Worm (Caenorhabditis elegans) whole organism, L3 larva: Measurements from ENCODE around the gene K07C11.8.

Source experiments
- R02D3.7 ChIP-seq: fragments of 150-350 bp; optimal IDR thresholded peaks from 2 replicates; lab custom pipeline; 2014; ENCODE audit warnings: missing biosample characterization, missing genetic modification characterization
- ZK546.5 ChIP-seq: sonication (generic microtip); optimal IDR thresholded peaks from 2 replicates; lab custom pipeline; 2017; ENCODE audit warnings: missing biosample characterization, missing genetic modification characterization
- aly-2 ChIP-seq: fragments of 150-350 bp; optimal IDR thresholded peaks from 2 replicates; lab custom pipeline; 2014; ENCODE audit warnings: missing biosample characterization, missing genetic modification characterization
- ama-1 ChIP-seq: fragments of 150-350 bp; optimal IDR thresholded peaks from 2 replicates; lab custom pipeline; 2018
- ceh-16 ChIP-seq: sonication (generic microtip); optimal IDR thresholded peaks from 2 replicates; lab custom pipeline; 2017; ENCODE audit warnings: missing biosample characterization, missing genetic modification characterization
- ceh-9 ChIP-seq: sonication (generic microtip); optimal IDR thresholded peaks from 2 replicates; lab custom pipeline; 2018; ENCODE audit warnings: missing biosample characterization, missing genetic modification characterization
- daf-12 ChIP-seq: fragments of 150-350 bp; optimal IDR thresholded peaks from 2 replicates; lab custom pipeline; 2014; ENCODE audit warnings: missing biosample characterization, missing genetic modification reagents, missing genetic modification characterization
- egl-27 ChIP-seq: sonication (generic microtip); optimal IDR thresholded peaks from 4 replicates; lab custom pipeline; 2017; ENCODE audit warnings: missing biosample characterization, missing genetic modification reagents, missing genetic modification characterization
- egl-5 ChIP-seq: fragments of 150-350 bp; optimal IDR thresholded peaks from 2 replicates; lab custom pipeline; 2017; ENCODE audit warnings: missing biosample characterization, missing genetic modification reagents, missing genetic modification characterization, inconsistent platforms
- elt-1 ChIP-seq: fragments of 150-350 bp; optimal IDR thresholded peaks from 2 replicates; lab custom pipeline; 2014; ENCODE audit warnings: missing biosample characterization, missing genetic modification characterization
- elt-2 ChIP-seq: sonication (generic microtip); optimal IDR thresholded peaks from 2 replicates; lab custom pipeline; 2016; ENCODE audit warnings: missing genetic modification reagents, mild to moderate bottlenecking, missing genetic modification characterization, missing compliant biosample characterization
- fkh-2 ChIP-seq: fragments of 150-350 bp; optimal IDR thresholded peaks from 2 replicates; lab custom pipeline; 2014; ENCODE audit warnings: missing biosample characterization, missing genetic modification reagents, missing genetic modification characterization
- hmg-11 ChIP-seq: sonication (generic microtip); optimal IDR thresholded peaks from 2 replicates; lab custom pipeline; 2016; ENCODE audit warnings: missing genetic modification characterization, missing compliant biosample characterization
- jun-1 ChIP-seq: fragments of 150-350 bp; optimal IDR thresholded peaks from 2 replicates; lab custom pipeline; 2014; ENCODE audit warnings: missing biosample characterization, missing genetic modification reagents, missing genetic modification characterization
- lin-15B ChIP-seq: fragments of 150-350 bp; optimal IDR thresholded peaks from 2 replicates; lab custom pipeline; 2014; ENCODE audit warnings: missing biosample characterization, missing genetic modification characterization
- lin-39 ChIP-seq: fragments of 150-350 bp; optimal IDR thresholded peaks from 2 replicates; lab custom pipeline; 2018; ENCODE audit warnings: missing biosample characterization, missing genetic modification reagents, missing genetic modification characterization
- lsy-12 ChIP-seq: sonication (generic microtip); optimal IDR thresholded peaks from 2 replicates; lab custom pipeline; 2016; ENCODE audit warnings: mild to moderate bottlenecking, missing genetic modification characterization, missing compliant biosample characterization
- mdl-1 ChIP-seq: fragments of 150-350 bp; optimal IDR thresholded peaks from 2 replicates; lab custom pipeline; 2014; ENCODE audit warnings: missing biosample characterization, missing genetic modification characterization
- mml-1 ChIP-seq: fragments of 150-350 bp; sonication (generic microtip); optimal IDR thresholded peaks from 3 replicates; lab custom pipeline; 2014; ENCODE audit warnings: missing biosample characterization, missing genetic modification characterization
- nfya-1 ChIP-seq: sonication (generic microtip); optimal IDR thresholded peaks from 2 replicates; lab custom pipeline; 2017; ENCODE audit warnings: missing genetic modification characterization, mild to moderate bottlenecking, missing compliant biosample characterization, antibody characterized with exemption, moderate library complexity; ENCODE audit not compliant: insufficient read depth
- nhr-11 ChIP-seq: fragments of 150-350 bp; optimal IDR thresholded peaks from 2 replicates; lab custom pipeline; 2014; ENCODE audit warnings: missing biosample characterization, missing genetic modification characterization
- nhr-12 ChIP-seq: fragments of 150-350 bp; optimal IDR thresholded peaks from 2 replicates; lab custom pipeline; 2014; ENCODE audit warnings: missing biosample characterization, missing genetic modification characterization
- nhr-23 ChIP-seq: fragments of 150-350 bp; optimal IDR thresholded peaks from 2 replicates; lab custom pipeline; 2014; ENCODE audit warnings: missing biosample characterization, missing genetic modification reagents, missing genetic modification characterization
- nhr-237 ChIP-seq: fragments of 150-350 bp; optimal IDR thresholded peaks from 2 replicates; lab custom pipeline; 2014; ENCODE audit warnings: missing biosample characterization, missing genetic modification characterization
- nhr-25 ChIP-seq: sonication (generic microtip); optimal IDR thresholded peaks from 2 replicates; lab custom pipeline; 2017; ENCODE audit warnings: missing biosample characterization, missing genetic modification characterization
- nhr-28 ChIP-seq: fragments of 150-350 bp; optimal IDR thresholded peaks from 2 replicates; lab custom pipeline; 2014; ENCODE audit warnings: missing biosample characterization, missing genetic modification characterization
- nhr-43 ChIP-seq: sonication (generic microtip); optimal IDR thresholded peaks from 2 replicates; lab custom pipeline; 2016; ENCODE audit warnings: mild to moderate bottlenecking, missing genetic modification characterization, missing compliant biosample characterization; ENCODE audit not compliant: poor library complexity, severe bottlenecking
- nhr-67 ChIP-seq: fragments of 150-350 bp; optimal IDR thresholded peaks from 2 replicates; lab custom pipeline; 2014; ENCODE audit warnings: missing biosample characterization, missing genetic modification characterization
- nhr-76 ChIP-seq: fragments of 150-350 bp; sonication (generic microtip); optimal IDR thresholded peaks from 5 replicates; lab custom pipeline; 2014; ENCODE audit warnings: missing biosample characterization, missing genetic modification characterization
- pha-4 ChIP-seq: fragments of 150-350 bp; optimal IDR thresholded peaks from 2 replicates; lab custom pipeline; 2014; ENCODE audit warnings: missing biosample characterization, missing genetic modification reagents, missing genetic modification characterization
- pqm-1 ChIP-seq: fragments of 150-350 bp; optimal IDR thresholded peaks from 2 replicates; lab custom pipeline; 2017; ENCODE audit warnings: missing biosample characterization, missing genetic modification characterization, inconsistent platforms
- sea-2 ChIP-seq: fragments of 150-350 bp; sonication (generic microtip); optimal IDR thresholded peaks from 4 replicates; lab custom pipeline; 2014; ENCODE audit warnings: missing biosample characterization, missing genetic modification reagents, missing genetic modification characterization
- tbx-2 ChIP-seq: sonication (generic microtip); optimal IDR thresholded peaks from 2 replicates; lab custom pipeline; 2016; ENCODE audit warnings: mild to moderate bottlenecking, missing genetic modification characterization, missing compliant biosample characterization
- unc-39 ChIP-seq: sonication (generic microtip); optimal IDR thresholded peaks from 4 replicates; lab custom pipeline; 2017; ENCODE audit warnings: missing biosample characterization, missing genetic modification characterization
- ztf-11 ChIP-seq: fragments of 150-350 bp; optimal IDR thresholded peaks from 2 replicates; lab custom pipeline; 2014; ENCODE audit warnings: missing biosample characterization, missing genetic modification characterization
- ztf-4 ChIP-seq: fragments of 150-350 bp; optimal IDR thresholded peaks from 2 replicates; lab custom pipeline; 2014; ENCODE audit warnings: missing biosample characterization, missing genetic modification characterization

The K07C11.8 gene

DNA sequence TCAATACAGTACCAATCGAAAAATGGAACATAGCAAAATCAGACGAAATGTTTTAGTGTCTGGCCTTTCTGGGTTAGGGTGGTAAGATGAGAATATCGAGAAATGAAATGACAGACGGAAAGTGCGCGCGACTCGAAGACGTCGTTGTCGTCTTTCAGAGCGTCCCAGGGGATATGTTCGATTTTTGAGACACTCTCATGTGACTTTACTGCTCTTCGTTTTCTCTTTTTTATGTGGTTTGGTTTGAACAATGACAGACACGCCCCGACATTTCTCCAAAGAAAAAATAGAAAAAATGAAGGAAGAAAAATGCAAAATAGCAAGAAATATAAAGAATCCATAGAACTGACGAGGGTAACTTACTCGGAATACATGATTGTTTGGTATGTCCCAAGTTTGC is 7.2 kb downstream of the K07C11.8 start:
- no peak for TF ChIP-seq ZK546.5 (tag; lab: Kevin White, UChicago)
- TF ChIP-seq nfya-1 = peak; percentile 19

DNA sequence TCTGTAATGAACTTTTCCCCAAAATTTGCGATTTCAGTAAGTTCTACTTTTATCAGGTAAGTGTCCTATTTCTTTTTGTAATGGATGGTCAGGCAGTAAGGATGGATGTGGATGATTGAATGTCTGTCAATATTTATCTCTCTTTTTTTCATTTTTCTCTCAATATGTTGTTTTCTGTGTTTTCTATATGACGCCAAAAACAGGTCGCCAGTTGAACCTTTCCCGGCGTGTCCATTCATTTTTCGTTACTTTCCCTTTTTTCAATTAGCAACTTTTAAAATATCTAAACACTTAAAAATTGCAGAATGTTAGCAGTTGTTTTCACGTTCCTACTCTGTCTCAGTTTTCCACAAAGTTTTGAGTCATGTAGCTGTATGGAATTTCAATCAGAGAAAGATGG is 10.8 kb downstream of the K07C11.8 start, which contains the start of gene timp-1:
Gene timp-1, plus strand, starts transcription at position 305 of the 400 bp plus-strand sequence.
- TF ChIP-seq fkh-2 (tag; lab: Kevin White, UChicago) (no peak), ZK546.5 (tag; lab: Kevin White, UChicago) (no peak), nhr-237 (no peak), nhr-23 (peak; percentile 45), elt-1 (tag; lab: Kevin White, UChicago) (no peak), egl-27 (no peak), unc-39 (tag; lab: Kevin White, UChicago) (no peak)

DNA sequence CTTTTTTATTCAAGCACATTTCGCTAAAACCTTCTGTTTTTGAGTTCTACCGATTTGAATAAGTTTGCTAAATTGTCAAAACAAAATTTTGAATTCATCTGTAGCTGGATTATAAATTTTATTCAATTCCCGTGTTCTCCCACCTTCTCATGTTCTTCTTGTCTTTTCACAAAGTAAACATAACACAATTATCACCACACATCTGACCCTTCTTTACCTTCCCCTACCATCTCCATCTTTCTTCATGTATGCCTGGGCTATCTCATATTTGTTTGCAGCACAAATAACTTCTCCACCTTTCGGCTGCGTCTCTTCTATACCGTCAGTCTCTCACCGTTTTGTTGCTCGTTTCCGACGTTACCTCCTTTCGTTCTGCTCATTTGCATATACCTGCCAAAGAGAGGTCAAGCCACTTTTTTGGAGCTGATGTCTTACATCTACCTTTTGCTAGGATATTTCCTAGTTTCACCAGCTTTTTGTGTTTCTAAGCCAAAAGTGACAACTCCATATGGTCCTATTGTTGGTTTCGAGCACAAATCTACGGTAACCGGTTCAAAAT is 14.5 kb downstream of the K07C11.8 start, which contains the start of gene cest-17:
Gene cest-17, plus strand, starts transcription at position 248 of the 559 bp plus-strand sequence.
- peak; percentile 76 for TF ChIP-seq pha-4 (tag; lab: Kevin White, UChicago)
- TF ChIP-seq nhr-28 = no peak
- TF ChIP-seq ztf-11 = no peak
- peak; percentile 16 for TF ChIP-seq pqm-1 (tag; lab: Kevin White, UChicago)
- no peak for TF ChIP-seq egl-5
- no peak for TF ChIP-seq mml-1 (tag; lab: Kevin White, UChicago)
- no peak for TF ChIP-seq hmg-11 (tag; lab: Kevin White, UChicago)
- TF ChIP-seq mdl-1 (tag; lab: Kevin White, UChicago) = no peak
- no peak for TF ChIP-seq ama-1 (lab: Kevin White, UChicago)
- TF ChIP-seq elt-2 = peak; percentile 21
- TF ChIP-seq aly-2 (tag; lab: Kevin White, UChicago) = no peak
- TF ChIP-seq nhr-67 (tag; lab: Kevin White, UChicago) = no peak

DNA sequence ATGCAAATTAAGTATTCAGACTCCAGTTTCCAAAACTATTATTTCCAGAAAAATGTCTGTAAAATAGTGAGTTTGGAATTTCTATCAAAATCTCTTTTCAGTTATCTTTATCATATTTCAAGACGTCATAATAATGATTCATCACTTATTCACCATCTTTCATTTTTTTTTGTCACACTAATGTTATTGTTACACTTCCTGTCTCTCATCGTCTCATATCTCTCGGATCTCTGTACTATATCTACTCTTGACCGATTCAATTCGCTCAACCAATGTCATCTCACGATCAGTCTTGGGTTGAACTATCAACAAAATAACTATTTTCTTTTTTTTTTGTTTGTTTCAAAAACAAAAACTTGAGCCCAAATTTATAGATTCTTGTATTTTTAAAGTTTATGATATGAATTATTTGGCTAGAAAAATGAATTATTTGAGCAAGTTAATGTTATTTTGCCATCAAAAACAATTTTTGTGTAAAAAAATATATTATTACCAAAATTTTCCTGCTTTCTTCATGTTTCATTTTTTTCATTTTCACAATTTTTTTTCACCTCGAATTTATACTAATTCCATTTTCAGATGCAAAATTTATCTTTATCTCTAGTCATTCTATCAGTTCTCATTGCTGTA is 16.3 kb downstream of the K07C11.8 start, which contains the start of gene cri-2:
Gene cri-2, plus strand, starts transcription at position 580 of the 630 bp plus-strand sequence.
- TF ChIP-seq nhr-43 (tag; lab: Kevin White, UChicago) (peak; percentile 16), ZK546.5 (tag; lab: Kevin White, UChicago) (no peak), egl-27 (peak; percentile 24), nhr-76 (tag; lab: Kevin White, UChicago) (no peak), nhr-23 (peak; percentile 65), nhr-25 (peak; percentile 35)

DNA sequence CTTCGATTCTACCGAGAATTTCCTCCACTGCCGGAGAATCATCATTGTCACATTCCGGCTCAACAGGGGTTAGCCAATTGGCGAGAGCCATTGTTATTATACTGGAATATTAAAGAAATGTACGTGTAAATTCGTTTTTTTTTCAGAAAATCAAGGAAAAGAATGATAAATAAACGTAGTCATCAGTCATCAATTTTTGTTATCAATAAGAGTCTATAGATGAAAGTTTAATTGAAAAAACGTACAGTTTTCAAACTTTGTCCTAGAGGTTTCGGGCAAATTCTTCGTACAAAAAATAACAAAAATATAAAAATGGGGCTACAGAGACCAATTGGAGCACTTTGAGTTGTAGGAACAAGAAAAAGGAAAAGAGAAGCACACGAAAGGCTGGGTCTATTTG is 18.7 kb downstream of the K07C11.8 start, which contains the start of gene F20D6.11:
Gene F20D6.11, minus strand, starts transcription at position 101 of the 400 bp plus-strand sequence.
- TF ChIP-seq jun-1 (tag; lab: Kevin White, UChicago) (no peak), elt-2 (peak; percentile 18)

ce11 chrV:8196993-8197392 is 20.7 kb downstream of the K07C11.8 start:
- TF ChIP-seq nhr-67 (tag; lab: Kevin White, UChicago) (no peak), ztf-4 (tag; lab: Kevin White, UChicago) (no peak), lsy-12 (tag; lab: Kevin White, UChicago) (no peak)

DNA sequence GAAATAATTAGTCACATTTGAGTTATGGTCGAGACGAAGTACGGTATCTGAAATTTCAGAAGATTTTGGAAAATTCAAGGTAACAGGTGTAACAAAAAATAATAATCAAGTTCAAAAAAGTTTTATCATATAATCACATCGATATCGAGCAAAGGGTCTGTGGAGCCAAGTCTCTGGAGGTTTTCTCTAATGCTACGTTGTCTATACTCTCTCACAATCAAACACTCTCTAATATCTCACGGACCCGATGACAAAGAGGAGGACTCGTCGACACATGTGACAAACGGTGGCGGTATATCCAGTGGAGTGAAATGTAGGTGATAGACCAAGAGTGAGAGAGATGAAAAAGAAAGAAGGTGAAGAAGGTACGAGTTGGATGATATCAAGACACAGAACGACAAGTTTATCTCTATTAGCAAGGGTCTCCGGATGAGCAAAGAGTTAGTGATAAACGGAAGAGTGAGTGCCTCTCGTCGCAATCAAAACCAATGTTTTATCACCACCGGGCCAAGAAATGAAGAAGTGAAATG is 21.7 kb downstream of the K07C11.8 start, which contains the start of gene F20D6.10:
Gene F20D6.10, minus strand, starts transcription at position 51 of the 530 bp plus-strand sequence.
- TF ChIP-seq lin-15B (tag; lab: Kevin White, UChicago) (no peak), sea-2 (GFP tag; lab: Kevin White, UChicago) (no peak), ZK546.5 (tag; lab: Kevin White, UChicago) (no peak), fkh-2 (tag; lab: Kevin White, UChicago) (no peak), tbx-2 (tag; lab: Kevin White, UChicago) (no peak), mml-1 (tag; lab: Kevin White, UChicago) (no peak), daf-12 (tag; lab: Kevin White, UChicago) (no peak), nhr-43 (tag; lab: Kevin White, UChicago) (no peak), egl-5 (no peak), unc-39 (tag; lab: Kevin White, UChicago) (no peak), ceh-16 (tag; lab: Kevin White, UChicago) (no peak), nhr-11 (tag; lab: Kevin White, UChicago) (no peak), ceh-9 (tag; lab: Kevin White, UChicago) (no peak), nhr-76 (tag; lab: Kevin White, UChicago) (no peak), lin-39 (tag; lab: Kevin White, UChicago) (no peak), hmg-11 (tag; lab: Kevin White, UChicago) (no peak), nhr-12 (tag; lab: Kevin White, UChicago) (no peak), jun-1 (tag; lab: Kevin White, UChicago) (no peak), R02D3.7 (tag; lab: Kevin White, UChicago) (no peak), ztf-11 (no peak)
